Fruit fly (Drosophila melanogaster): ENCODE data around the gene FucTB.

FucTB gene

dm6 chr2L:9430992-9431602, at the start of gene FucTB, which contains the start of gene scat (continued):
- TF ChIP-seq CG15011 (GFP tag; optimal IDR thresholded peaks at IDR 0.05) (peak; percentile 57), Nf-YA (GFP tag; IDR thresholded peaks at IDR 0.05) (peak; percentile 69; the same call in 1 of the 2 replicates), HLH4C (GFP tag; IDR thresholded peaks at IDR 0.05; ENCODE audit: partially characterized antibody) (peak; percentile 61; the same call in 2 of the 3 replicates), tll (GFP tag; optimal IDR thresholded peaks at IDR 0.05) (peak in 1 of 2 experiments; percentile 18), Pdp1 (GFP tag; optimal IDR thresholded peaks at IDR 0.05) (peak; percentile 66 to 69), CG1832 (GFP tag; optimal IDR thresholded peaks at IDR 0.05) (no peak), dati (GFP tag; IDR thresholded peaks at IDR 0.05) (peak; percentile 57; the same call in 1 of the 2 replicates), Dll (GFP tag; IDR thresholded peaks at IDR 0.05; ENCODE audit: partially characterized antibody) (0 out of 4 replicates have a peak, but pooled peaks have one; percentile 53), CG10543 (GFP tag; optimal IDR thresholded peaks at IDR 0.05) (peak; percentile 93), Nf-YC (tag; optimal IDR thresholded peaks at IDR 0.05) (peak; percentile 86), slou (GFP tag; optimal IDR thresholded peaks at IDR 0.05) (peak; percentile 88), emc (GFP tag; optimal IDR thresholded peaks at IDR 0.05) (peak; percentile 18), nerfin-1 (tag; optimal IDR thresholded peaks at IDR 0.05) (peak; percentile 86), insv (GFP tag; optimal IDR thresholded peaks at IDR 0.05) (peak in 1 of 2 experiments; percentile 60), caup (GFP tag; optimal IDR thresholded peaks at IDR 0.05; ENCODE audit: severe bottlenecking) (peak; percentile 78), TFAM (GFP tag; optimal IDR thresholded peaks at IDR 0.05) (no peak), CG11456 (GFP tag; IDR thresholded peaks at IDR 0.05) (peak; percentile 94), Max (GFP tag; optimal IDR thresholded peaks at IDR 0.05) (peak; percentile 65), Abd-B (GFP tag; optimal IDR thresholded peaks at IDR 0.05) (peak; percentile 95), BtbVII (GFP tag; optimal IDR thresholded peaks at IDR 0.05) (peak; percentile 77), Mes4 (GFP tag; optimal IDR thresholded peaks at IDR 0.05) (no peak), oc (tag; optimal IDR thresholded peaks at IDR 0.05) (peak; percentile 60), CG3163 (GFP tag; optimal IDR thresholded peaks at IDR 0.05) (no peak), CG16779 (GFP tag; IDR thresholded peaks at IDR 0.05) (no peak), MTF-1 (GFP tag; optimal IDR thresholded peaks at IDR 0.05; ENCODE audit: borderline replicate concordance) (peak; percentile 6), cad (GFP tag; optimal IDR thresholded peaks at IDR 0.05) (no peak), seq (GFP tag; IDR thresholded peaks at IDR 0.05) (peak; percentile 81), CG7987 (GFP tag; optimal IDR thresholded peaks at IDR 0.05) (peak; percentile 60), vfl (GFP tag; optimal IDR thresholded peaks at IDR 0.05) (peak; percentile 82), trh (GFP tag; optimal IDR thresholded peaks at IDR 0.05) (peak; percentile 83), yki (optimal IDR thresholded peaks at IDR 0.05) (no peak), jing (GFP tag; optimal IDR thresholded peaks at IDR 0.05) (peak; percentile 35), gcm2 (GFP tag; optimal IDR thresholded peaks at IDR 0.05) (no peak), CG4854 (GFP tag; optimal IDR thresholded peaks at IDR 0.05) (peak; percentile 47), CG6813 (GFP tag; optimal IDR thresholded peaks at IDR 0.05) (peak; percentile 62), ken (GFP tag; IDR thresholded peaks at IDR 0.05) (peak; percentile 92), twi (tag; optimal IDR thresholded peaks at IDR 0.05) (peak; percentile 92), CG10267 (tag; optimal IDR thresholded peaks at IDR 0.05) (peak; percentile 97), NC2α (GFP tag; optimal IDR thresholded peaks at IDR 0.05) (no peak), phol (tag; optimal IDR thresholded peaks at IDR 0.05) (peak; percentile 98), z (GFP tag; IDR thresholded peaks at IDR 0.05) (0 out of 3 replicates have a peak, but pooled peaks have one; percentile 25), CG3847 (GFP tag; IDR thresholded peaks at IDR 0.05) (peak; percentile 96), CG11398 (GFP tag; optimal IDR thresholded peaks at IDR 0.05) (peak; percentile 35), hbn (GFP tag; IDR thresholded peaks at IDR 0.05; ENCODE audit: partially characterized antibody) (no peak), vvl (GFP tag; IDR thresholded peaks at IDR 0.05) (peak; percentile 92), lilli (GFP tag; optimal IDR thresholded peaks at IDR 0.05) (peak; percentile 78), CG1529 (GFP tag; optimal IDR thresholded peaks at IDR 0.05) (peak; percentile 70), CG31441 (GFP tag; IDR thresholded peaks at IDR 0.05) (peak; percentile 96), CG10654 (GFP tag; optimal IDR thresholded peaks at IDR 0.05) (peak; percentile 86)
